Fruit fly (Drosophila melanogaster) whole organism, embryonic: Measurements from ENCODE around the gene Kdm5.

Experiments used
- Atf-2 ChIP-seq: fragments of 200-800 bp; sonication (Bioruptor generic); optimal IDR thresholded peaks from 2 replicates; lab custom pipeline; 2016; ENCODE audit warnings: missing biosample characterization, missing genetic modification characterization
- BEAF-32 ChIP-seq: fragments of 200-800 bp; sonication (Bioruptor generic); optimal IDR thresholded peaks from 3 replicates; lab custom pipeline; 2017; ENCODE audit warnings: missing biosample characterization, missing genetic modification characterization, mild to moderate bottlenecking, moderate library complexity, missing genetic modification reagents
- Bgb ChIP-seq: fragments of 200-800 bp; sonication (Bioruptor generic); IDR thresholded peaks from 2 replicates; pipeline ENCODE4 v1.3.6; 2022; ENCODE audit warnings: missing biosample characterization, missing genetic modification characterization; ENCODE audit not compliant: partially characterized antibody
- CG10209 ChIP-seq: fragments of 200-800 bp; sonication (Bioruptor generic); optimal IDR thresholded peaks from 3 replicates; lab custom pipeline; 2017; ENCODE audit warnings: missing biosample characterization, mild to moderate bottlenecking, missing genetic modification characterization, missing genetic modification reagents
- CG11398 ChIP-seq: fragments of 200-800 bp; sonication (Bioruptor generic); optimal IDR thresholded peaks from 2 replicates; lab custom pipeline; 2016; ENCODE audit warnings: missing biosample characterization, missing genetic modification characterization
- CG12236 ChIP-seq: fragments of 200-800 bp; sonication (Bioruptor generic); optimal IDR thresholded peaks from 2 replicates; lab custom pipeline; 2016; ENCODE audit warnings: missing biosample characterization, missing genetic modification characterization
- CG1233 ChIP-seq: fragments of 200-800 bp; sonication (Bioruptor generic); optimal IDR thresholded peaks from 4 replicates; lab custom pipeline; 2018; ENCODE audit warnings: missing biosample characterization, mild to moderate bottlenecking, missing genetic modification characterization
- CG14050 ChIP-seq: fragments of 200-800 bp; sonication (Bioruptor generic); IDR thresholded peaks from 3 replicates; pipeline ENCODE4 v1.3.6; 2022; ENCODE audit warnings: missing biosample characterization, missing genetic modification characterization
- CG15073 ChIP-seq: fragments of 200-800 bp; sonication (Bioruptor generic); optimal IDR thresholded peaks from 2 replicates; lab custom pipeline; 2016; ENCODE audit warnings: missing biosample characterization, missing genetic modification characterization
- CG1529 ChIP-seq: fragments of 200-800 bp; sonication (Bioruptor generic); optimal IDR thresholded peaks from 3 replicates; lab custom pipeline; 2018; ENCODE audit warnings: missing biosample characterization, missing genetic modification characterization
- CG17912 ChIP-seq: fragments of 200-800 bp; sonication (Bioruptor generic); optimal IDR thresholded peaks from 2 replicates; lab custom pipeline; 2018; ENCODE audit warnings: missing biosample characterization, mild to moderate bottlenecking, missing genetic modification characterization
- CG18476 ChIP-seq: fragments of 200-800 bp; sonication (Bioruptor generic); optimal IDR thresholded peaks from 2 replicates; lab custom pipeline; 2016; ENCODE audit warnings: missing biosample characterization, mild to moderate bottlenecking, missing genetic modification characterization
- CG18764 ChIP-seq: fragments of 200-800 bp; sonication (Bioruptor generic); optimal IDR thresholded peaks from 3 replicates; lab custom pipeline; 2016; ENCODE audit warnings: missing biosample characterization, missing genetic modification characterization
- CG33213 ChIP-seq: fragments of 200-800 bp; sonication (Bioruptor generic); optimal IDR thresholded peaks from 3 replicates; lab custom pipeline; 2016; ENCODE audit warnings: missing biosample characterization, missing genetic modification characterization
- CG33557 ChIP-seq: fragments of 200-800 bp; sonication (Bioruptor generic); optimal IDR thresholded peaks from 2 replicates; lab custom pipeline; 2019; ENCODE audit warnings: missing biosample characterization, mild to moderate bottlenecking, missing genetic modification characterization, moderate library complexity
- CG34224 ChIP-seq: fragments of 200-800 bp; sonication (Bioruptor generic); IDR thresholded peaks from 3 replicates; pipeline ENCODE4 v1.3.6; 2022; ENCODE audit warnings: missing biosample characterization, missing genetic modification characterization; ENCODE audit not compliant: partially characterized antibody
- CG3847 ChIP-seq: fragments of 200-800 bp; sonication (Bioruptor generic); IDR thresholded peaks from 2 replicates; pipeline ENCODE4 v1.3.6; 2022; ENCODE audit warnings: missing biosample characterization, missing genetic modification characterization
- CG6254 ChIP-seq: fragments of 200-800 bp; sonication (Bioruptor generic); optimal IDR thresholded peaks from 3 replicates; lab custom pipeline; 2017; ENCODE audit warnings: mild to moderate bottlenecking, missing biosample characterization, missing genetic modification reagents, missing genetic modification characterization
- CG7372 ChIP-seq: fragments of 200-800 bp; sonication (Bioruptor generic); IDR thresholded peaks from 2 replicates; pipeline ENCODE4 v1.3.6; 2022; ENCODE audit warnings: missing biosample characterization, missing genetic modification characterization
- CG7556 ChIP-seq: fragments of 200-800 bp; sonication (Bioruptor generic); optimal IDR thresholded peaks from 2 replicates; lab custom pipeline; 2017; ENCODE audit warnings: missing biosample characterization, mild to moderate bottlenecking, missing genetic modification characterization
- Doc2 ChIP-seq: fragments of 200-800 bp; sonication (Bioruptor generic); IDR thresholded peaks from 2 replicates; pipeline ENCODE4 v1.3.6; 2022; ENCODE audit warnings: missing biosample characterization, missing genetic modification characterization
- ERR ChIP-seq: fragments of 200-800 bp; sonication (Bioruptor generic); optimal IDR thresholded peaks from 2 replicates; lab custom pipeline; 2016; ENCODE audit warnings: missing biosample characterization, missing genetic modification characterization
- Ets97D ChIP-seq: fragments of 200-800 bp; sonication (Bioruptor generic); optimal IDR thresholded peaks from 3 replicates; lab custom pipeline; 2016; ENCODE audit warnings: missing biosample characterization, missing genetic modification characterization
- Gsc ChIP-seq: fragments of 200-800 bp; sonication (Bioruptor generic); IDR thresholded peaks from 2 replicates; pipeline ENCODE4 v1.3.6; 2022; ENCODE audit warnings: missing biosample characterization, missing genetic modification characterization
- H2.0 ChIP-seq: fragments of 200-800 bp; sonication (Bioruptor generic); IDR thresholded peaks from 2 replicates; pipeline ENCODE4 v1.3.6; 2022; ENCODE audit warnings: missing biosample characterization, missing genetic modification characterization
- HLH54F ChIP-seq: fragments of 200-800 bp; sonication (Bioruptor generic); optimal IDR thresholded peaks from 3 replicates; lab custom pipeline; 2016; ENCODE audit warnings: missing biosample characterization, missing genetic modification characterization
- Oli ChIP-seq: fragments of 200-800 bp; sonication (Bioruptor generic); optimal IDR thresholded peaks from 2 replicates; lab custom pipeline; 2018; ENCODE audit warnings: missing biosample characterization, mild to moderate bottlenecking, missing genetic modification characterization, moderate library complexity
- Optix ChIP-seq: fragments of 200-800 bp; sonication (Bioruptor generic); IDR thresholded peaks from 3 replicates; pipeline ENCODE4 v1.3.6; 2022; ENCODE audit warnings: missing biosample characterization, missing genetic modification characterization
- Vsx1 ChIP-seq: fragments of 200-800 bp; sonication (Bioruptor generic); optimal IDR thresholded peaks from 2 replicates; lab custom pipeline; 2017; ENCODE audit warnings: missing biosample characterization, mild to moderate bottlenecking, missing genetic modification characterization, missing genetic modification reagents
- Xbp1 ChIP-seq: fragments of 200-800 bp; sonication (Bioruptor generic); optimal IDR thresholded peaks from 3 replicates; lab custom pipeline; 2016; ENCODE audit warnings: missing biosample characterization, mild to moderate bottlenecking, missing genetic modification characterization
- al ChIP-seq: fragments of 200-800 bp; sonication (Bioruptor generic); IDR thresholded peaks from 2 replicates; pipeline ENCODE4 v1.3.6; 2022; ENCODE audit warnings: missing biosample characterization, missing genetic modification characterization
- amos ChIP-seq: fragments of 200-800 bp; sonication (Bioruptor generic); IDR thresholded peaks from 2 replicates; pipeline ENCODE4 v1.3.6; 2022; ENCODE audit warnings: missing biosample characterization, missing genetic modification characterization; ENCODE audit not compliant: partially characterized antibody
- bcd ChIP-seq: fragments of 200-800 bp; sonication (Bioruptor generic); optimal IDR thresholded peaks from 2 replicates; lab custom pipeline; 2017; ENCODE audit warnings: missing biosample characterization, mild to moderate bottlenecking, missing genetic modification characterization
- bowl ChIP-seq: fragments of 200-800 bp; sonication (Bioruptor generic); IDR thresholded peaks from 2 replicates; pipeline ENCODE4 v1.3.6; 2022; ENCODE audit warnings: missing biosample characterization, missing genetic modification characterization
- cad ChIP-seq: fragments of >200 bp; optimal IDR thresholded peaks from 2 replicates; lab custom pipeline; 2017; ENCODE audit warnings: missing biosample characterization, missing genetic modification characterization
- cas ChIP-seq: fragments of 200-800 bp; sonication (Bioruptor generic); IDR thresholded peaks from 2 replicates; pipeline ENCODE4 v1.3.6; 2022; ENCODE audit warnings: missing biosample characterization, missing genetic modification characterization
- gcm2 ChIP-seq: fragments of 200-800 bp; sonication (Bioruptor generic); optimal IDR thresholded peaks from 2 replicates; lab custom pipeline; 2016; ENCODE audit warnings: missing biosample characterization, missing genetic modification characterization
- gem ChIP-seq: fragments of 200-800 bp; sonication (Bioruptor generic); optimal IDR thresholded peaks from 2 replicates; lab custom pipeline; 2019; ENCODE audit warnings: missing biosample characterization, mild to moderate bottlenecking, missing genetic modification characterization, moderate library complexity
- jing ChIP-seq: fragments of 200-800 bp; sonication (Bioruptor generic); optimal IDR thresholded peaks from 2 replicates; lab custom pipeline; 2018; ENCODE audit warnings: missing biosample characterization, mild to moderate bottlenecking, missing genetic modification characterization
- kah ChIP-seq: fragments of 200-800 bp; sonication (Bioruptor generic); optimal IDR thresholded peaks from 2 replicates; lab custom pipeline; 2018; ENCODE audit warnings: missing biosample characterization, mild to moderate bottlenecking, missing genetic modification characterization
- kay ChIP-seq: fragments of 200-800 bp; sonication (Bioruptor generic); optimal IDR thresholded peaks from 2 replicates; lab custom pipeline; 2016; ENCODE audit warnings: missing biosample characterization, missing genetic modification characterization
- org-1 ChIP-seq: fragments of 200-800 bp; sonication (Bioruptor generic); optimal IDR thresholded peaks from 2 replicates; lab custom pipeline; 2017; ENCODE audit warnings: missing biosample characterization, missing genetic modification characterization
- otp ChIP-seq: fragments of 200-800 bp; sonication (Bioruptor generic); IDR thresholded peaks from 3 replicates; pipeline ENCODE4, ENCODE4 v1.3.6; 2022; ENCODE audit warnings: missing biosample characterization, missing genetic modification characterization
- pum ChIP-seq: fragments of 200-800 bp; sonication (Bioruptor generic); optimal IDR thresholded peaks from 2 replicates; lab custom pipeline; 2016; ENCODE audit warnings: missing biosample characterization, missing genetic modification characterization
- run ChIP-seq: fragments of 200-800 bp; sonication (Bioruptor generic); optimal IDR thresholded peaks from 3 replicates; lab custom pipeline; 2018; ENCODE audit warnings: missing biosample characterization, mild to moderate bottlenecking, missing genetic modification characterization
- sens ChIP-seq: fragments of 200-800 bp; sonication (Bioruptor generic); peaks from one replicate; lab custom pipeline; 2016; ENCODE audit warnings: missing biosample characterization, missing genetic modification characterization
- sug ChIP-seq: fragments of 200-800 bp; optimal IDR thresholded peaks from 2 replicates; lab custom pipeline; 2019; ENCODE audit warnings: missing biosample characterization, mild to moderate bottlenecking, missing genetic modification characterization, moderate library complexity
- tgo ChIP-seq: fragments of 200-800 bp; sonication (Bioruptor generic); IDR thresholded peaks from 3 replicates; pipeline ENCODE4 v1.3.6; 2022; ENCODE audit warnings: missing biosample characterization, missing genetic modification characterization
- tna ChIP-seq: fragments of 200-800 bp; sonication (Bioruptor generic); IDR thresholded peaks from 2 replicates; pipeline ENCODE4 v1.3.6; 2022; ENCODE audit warnings: missing biosample characterization, missing genetic modification characterization; ENCODE audit not compliant: partially characterized antibody
- zen ChIP-seq: fragments of 200-800 bp; sonication (Bioruptor generic); optimal IDR thresholded peaks from 3 replicates; lab custom pipeline; 2018; ENCODE audit warnings: missing biosample characterization, mild to moderate bottlenecking, missing genetic modification characterization, moderate library complexity

Kdm5 gene

DNA sequence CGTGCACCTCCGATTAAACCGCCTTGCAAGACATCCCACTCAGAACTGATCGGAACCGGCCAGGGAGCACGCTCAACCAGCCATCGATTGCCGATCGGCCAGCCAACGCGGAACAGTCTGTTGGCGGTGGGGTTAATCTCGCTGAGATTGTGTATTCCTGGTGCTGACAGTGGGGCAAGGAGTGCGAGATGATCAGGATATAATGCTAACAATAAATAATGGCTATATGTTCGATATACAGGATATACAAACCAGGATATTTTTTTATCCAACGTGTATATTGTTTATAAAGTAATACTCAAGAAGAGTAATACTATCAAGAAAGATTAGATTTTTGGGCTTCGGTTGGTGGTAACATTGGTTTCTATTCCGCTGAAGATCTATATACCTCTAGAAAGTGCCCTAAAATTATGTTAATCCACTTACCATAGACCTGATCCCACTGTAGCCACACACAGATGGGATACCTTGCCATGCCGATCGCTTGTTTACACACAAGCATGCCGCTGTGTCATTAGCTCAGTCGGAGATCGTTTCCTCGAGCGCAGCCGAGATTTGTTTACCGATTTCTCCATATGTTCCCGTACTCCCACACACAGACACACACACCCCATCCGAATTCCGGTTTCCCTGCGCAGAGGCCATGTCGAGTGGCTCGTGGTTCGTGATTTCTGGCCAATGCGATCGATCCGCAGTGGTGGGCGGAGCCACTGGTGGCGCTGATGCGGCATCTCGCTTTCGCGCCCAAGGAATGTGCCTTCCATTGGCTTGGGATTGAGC lies 20.2 kb upstream of the Kdm5 start, which contains the start of gene H2.0 (continued):
- TF ChIP-seq CG1529 (GFP tag; lab: Kevin White, UChicago) (peak; percentile 38), CG18764 (GFP tag; lab: Kevin White, UChicago) (no peak), CG11398 (GFP tag; lab: Kevin White, UChicago) (no peak), tna (GFP tag; lab: Robert Waterston, UW) (no peak), Atf-2 (GFP tag; lab: Kevin White, UChicago) (peak; percentile 25), CG33557 (peak; percentile 31), CG33213 (GFP tag; lab: Kevin White, UChicago) (no peak), CG7556 (GFP tag; lab: Kevin White, UChicago) (peak; percentile 34), org-1 (peak; percentile 39), zen (tag; lab: Kevin White, UChicago) (peak; percentile 20), cas (no peak), Vsx1 (GFP tag; lab: Kevin White, UChicago) (peak; percentile 50), CG7372 (GFP tag; lab: Robert Waterston, UW) (no peak), HLH54F (GFP tag; lab: Kevin White, UChicago) (no peak), CG6254 (GFP tag; lab: Kevin White, UChicago) (no peak), jing (GFP tag; lab: Kevin White, UChicago) (no peak), H2.0 (GFP tag; lab: Robert Waterston, UW) (no peak), CG18476 (no peak), bcd (peak; percentile 19), sens (GFP tag; lab: Kevin White, UChicago) (peak; percentile 81), CG17912 (GFP tag; lab: Kevin White, UChicago) (no peak), al (GFP tag; lab: Robert Waterston, UW) (no peak), bowl (no peak), CG15073 (GFP tag; lab: Kevin White, UChicago) (no peak), Gsc (no peak), CG1233 (peak; percentile 30), tgo (GFP tag; lab: Robert Waterston, UW) (no peak), CG34224 (GFP tag; lab: Robert Waterston, UW) (no peak), cad (no peak), pum (no peak), amos (GFP tag; lab: Robert Waterston, UW) (no peak), Ets97D (GFP tag; lab: Kevin White, UChicago) (no peak), sug (tag; lab: Kevin White, UChicago) (no peak), Doc2 (no peak), Bgb (0 out of 2 replicates have a peak, but pooled peaks have one; percentile 10), run (tag; lab: Kevin White, UChicago) (no peak), Oli (tag; lab: Kevin White, UChicago) (peak; percentile 46), CG3847 (no peak), CG14050 (GFP tag; lab: Robert Waterston, UW) (no peak), ERR (GFP tag; lab: Kevin White, UChicago) (no peak), gcm2 (GFP tag; lab: Kevin White, UChicago) (no peak), otp (0 out of 3 replicates have a peak, but pooled peaks have one; percentile 49), Xbp1 (peak; percentile 22), gem (peak; percentile 68), CG12236 (GFP tag; lab: Kevin White, UChicago) (no peak), kah (GFP tag; lab: Kevin White, UChicago) (peak; percentile 5), kay (GFP tag; lab: Kevin White, UChicago) (no peak), BEAF-32 (no peak), CG10209 (GFP tag; lab: Kevin White, UChicago) (peak; percentile 38), Optix (GFP tag; lab: Robert Waterston, UW) (0 out of 3 replicates have a peak, but pooled peaks have one; percentile 16)
